Worm (Caenorhabditis elegans): ENCODE measurements around the gene F43E2.1.

DNA sequence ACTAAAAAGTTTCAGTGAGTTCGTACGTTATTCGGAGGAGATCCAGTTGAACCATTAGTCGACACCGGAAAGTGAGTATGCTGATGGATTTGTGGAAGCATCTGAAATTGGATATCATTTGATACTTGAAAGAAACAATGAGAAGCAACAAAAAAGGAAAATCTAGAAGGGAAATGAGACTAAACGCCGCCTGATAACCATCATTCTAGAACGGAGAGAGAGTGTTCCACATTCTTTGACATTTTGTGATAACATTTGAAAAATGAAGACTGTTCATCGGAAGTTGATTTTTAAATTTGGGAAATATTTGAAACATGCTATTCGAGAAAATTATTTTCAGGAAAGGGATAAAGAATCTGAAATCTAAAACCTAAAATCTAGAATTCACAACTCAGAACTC is 43.9 kb upstream of the F43E2.1 start, which contains the start of gene npax-1:
- TF ChIP-seq ztf-11 (tag; optimal IDR thresholded peaks at IDR 0.05) (no peak), elt-1 (tag; optimal IDR thresholded peaks at IDR 0.05; ENCODE audit: borderline replicate concordance, insufficient read depth) (no peak), lsy-2 (tag; optimal IDR thresholded peaks at IDR 0.05) (no peak), unc-39 (tag; optimal IDR thresholded peaks at IDR 0.05) (no peak), nhr-237 (tag; optimal IDR thresholded peaks at IDR 0.05) (no peak), unc-62 (GFP tag; optimal IDR thresholded peaks at IDR 0.05) (no peak), ham-2 (GFP tag; optimal IDR thresholded peaks at IDR 0.05) (no peak), nhr-76 (tag; optimal IDR thresholded peaks at IDR 0.05) (no peak), mab-5 (tag; optimal IDR thresholded peaks at IDR 0.05) (no peak)

All from whole organism, mixed stage, embryonic.